Fruit fly (Drosophila melanogaster): Measurements from ENCODE around the gene CG12093.

DNA sequence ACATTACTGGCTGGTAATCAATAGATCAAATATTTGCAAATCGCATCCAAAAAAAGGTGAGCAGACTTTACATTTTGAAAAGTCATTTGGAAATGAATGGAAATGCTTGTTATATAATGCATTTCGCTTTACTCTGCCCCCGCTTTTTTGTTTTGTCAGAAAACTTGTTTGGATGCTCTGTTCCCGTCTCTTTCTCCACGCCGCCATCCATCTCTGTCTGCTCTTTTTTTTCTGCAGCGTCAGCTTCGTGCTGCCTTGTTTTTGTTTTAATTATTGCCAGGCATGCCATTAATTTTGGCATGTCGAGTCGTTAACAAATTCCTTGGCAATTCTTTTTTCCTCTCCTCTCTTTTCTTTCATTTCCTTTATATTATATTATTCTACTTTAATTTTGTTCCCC, 27.6 kb upstream of the CG12093 start:
- TF ChIP-seq CG8478 (optimal IDR thresholded peaks at IDR 0.05) = no peak
- no peak for TF ChIP-seq CTCF (optimal IDR thresholded peaks at IDR 0.05)

Measured in S2 (cell line).